Worm (Caenorhabditis elegans) whole organism, L2 larva: ENCODE measurements around the gene F32G8.3.

Source experiments
- ZK546.5 ChIP-seq: sonication (generic microtip); optimal IDR thresholded peaks from 2 replicates; lab custom pipeline; 2017; ENCODE audit warnings: missing biosample characterization, missing genetic modification characterization
- alr-1 ChIP-seq: fragments of 150-350 bp; optimal IDR thresholded peaks from 2 replicates; lab custom pipeline; 2014; ENCODE audit warnings: missing biosample characterization, missing genetic modification characterization
- elt-3 ChIP-seq: sonication (generic microtip); optimal IDR thresholded peaks from 2 replicates; lab custom pipeline; 2017; ENCODE audit warnings: missing biosample characterization, missing genetic modification characterization
- fos-1 ChIP-seq: fragments of 150-350 bp; optimal IDR thresholded peaks from 2 replicates; lab custom pipeline; 2014; ENCODE audit warnings: missing biosample characterization, missing genetic modification characterization
- nhr-11 ChIP-seq: fragments of 150-350 bp; optimal IDR thresholded peaks from 2 replicates; lab custom pipeline; 2014; ENCODE audit warnings: missing biosample characterization, missing genetic modification characterization
- nhr-12 ChIP-seq: fragments of 150-350 bp; optimal IDR thresholded peaks from 2 replicates; lab custom pipeline; 2014; ENCODE audit warnings: missing biosample characterization, missing genetic modification characterization
- snpc-4 ChIP-seq: fragments of 150-350 bp; optimal IDR thresholded peaks from 2 replicates; lab custom pipeline; 2014; ENCODE audit warnings: missing biosample characterization, missing genetic modification characterization
- unc-39 ChIP-seq: fragments of 150-350 bp; optimal IDR thresholded peaks from 2 replicates; lab custom pipeline; 2014; ENCODE audit warnings: missing biosample characterization, missing genetic modification characterization

ce11 chrV:10529600-10529999 is 25.5 kb downstream of the F32G8.3 start:
- TF ChIP-seq fos-1 (tag; lab: Kevin White, UChicago) (peak; percentile 22), unc-39 (tag; lab: Kevin White, UChicago) (no peak), snpc-4 (no peak), nhr-11 (tag; lab: Kevin White, UChicago) (no peak), ZK546.5 (tag; lab: Kevin White, UChicago) (no peak), elt-3 (tag; lab: Kevin White, UChicago) (no peak), alr-1 (tag; lab: Kevin White, UChicago) (no peak), nhr-12 (tag; lab: Kevin White, UChicago) (no peak)
